Worm (Caenorhabditis elegans) whole organism, early embryonic: ENCODE data around the gene fbxb-104.

Source experiments
- B0310.2 ChIP-seq: sonication (generic microtip); optimal IDR thresholded peaks from 2 replicates; lab custom pipeline; 2016; ENCODE audit warnings: mild to moderate bottlenecking, missing genetic modification characterization, missing compliant biosample characterization
- aly-1 ChIP-seq: sonication (generic microtip); optimal IDR thresholded peaks from 2 replicates; lab custom pipeline; 2016; ENCODE audit warnings: missing genetic modification characterization, missing compliant biosample characterization
- ama-1 ChIP-seq: fragments of 150-350 bp; optimal IDR thresholded peaks from 2 replicates; lab custom pipeline; 2014
- ets-7 ChIP-seq: sonication (generic microtip); optimal IDR thresholded peaks from 2 replicates; lab custom pipeline; 2016; ENCODE audit warnings: missing genotype, missing genetic modification characterization, missing compliant biosample characterization
- flt-1 ChIP-seq: fragments of 200-800 bp; sonication (Bioruptor generic); IDR thresholded peaks from 2 replicates; pipeline ENCODE4 v1.3.6; 2022; ENCODE audit warnings: missing genetic modification characterization, missing compliant biosample characterization
- hmbx-1 ChIP-seq: sonication (generic microtip); optimal IDR thresholded peaks from 2 replicates; lab custom pipeline; 2016; ENCODE audit warnings: mild to moderate bottlenecking, missing genetic modification characterization, missing compliant biosample characterization
- hmg-4 ChIP-seq: fragments of 200-800 bp; sonication (Bioruptor generic); optimal IDR thresholded peaks from 2 replicates; lab custom pipeline; 2018; ENCODE audit warnings: mild to moderate bottlenecking, missing genetic modification characterization, missing compliant biosample characterization
- pes-1 ChIP-seq: fragments of 200-800 bp; sonication (Bioruptor generic); IDR thresholded peaks from 2 replicates; pipeline ENCODE4 v1.3.6; 2022; ENCODE audit warnings: missing genetic modification reagents, missing genetic modification characterization, missing compliant biosample characterization
- scrt-1 ChIP-seq: fragments of 200-800 bp; sonication (Bioruptor generic); IDR thresholded peaks from 2 replicates; pipeline ENCODE4 v1.3.6; 2022; ENCODE audit warnings: missing genetic modification characterization, missing compliant biosample characterization
- tbx-37 ChIP-seq: fragments of 200-800 bp; sonication (Bioruptor generic); conservative IDR thresholded peaks from 2 replicates; pipeline ENCODE4 v1.3.6; 2022; ENCODE audit warnings: missing genetic modification reagents, missing genetic modification characterization, missing compliant biosample characterization

ce11 chrII:3473744-3474143, 3.3 kb downstream of the fbxb-104 start, which contains the start of gene sdz-32:
- no peak for TF ChIP-seq hmg-4 (GFP tag; lab: Kevin White, UChicago)
- TF ChIP-seq B0310.2 (tag; lab: Kevin White, UChicago): no peak
- TF ChIP-seq flt-1 (GFP tag; lab: Robert Waterston, UW): no peak
- no peak for TF ChIP-seq scrt-1
- no peak for TF ChIP-seq hmbx-1 (tag; lab: Kevin White, UChicago)
- TF ChIP-seq pes-1 (GFP tag; lab: Robert Waterston, UW): no peak
- no peak for TF ChIP-seq ama-1
- no peak for TF ChIP-seq aly-1
- no peak for TF ChIP-seq tbx-37 (GFP tag; lab: Robert Waterston, UW)
- no peak for TF ChIP-seq ets-7 (tag; lab: Kevin White, UChicago)
